Fruit fly (Drosophila melanogaster) whole organism, adult: ENCODE measurements around the gene CG6041.

Experiments used
- CG11617 ChIP-seq: fragments of 200-800 bp; sonication (Bioruptor generic); optimal IDR thresholded peaks from 2 replicates; lab custom pipeline; 2017; ENCODE audit warnings: mild to moderate bottlenecking, missing biosample characterization, missing genetic modification reagents, missing genetic modification characterization
- CG12768 ChIP-seq: fragments of 200-800 bp; sonication (Bioruptor generic); optimal IDR thresholded peaks from 2 replicates; lab custom pipeline; 2017; ENCODE audit warnings: missing biosample characterization, missing genetic modification characterization, mild to moderate bottlenecking, moderate library complexity, missing genetic modification reagents
- CG14711 ChIP-seq: fragments of 200-800 bp; sonication (Bioruptor generic); optimal IDR thresholded peaks from 2 replicates; lab custom pipeline; 2018; ENCODE audit warnings: missing biosample characterization, mild to moderate bottlenecking, missing genetic modification characterization, moderate library complexity
- CG1620 ChIP-seq: fragments of 200-800 bp; sonication (Bioruptor generic); optimal IDR thresholded peaks from 2 replicates; lab custom pipeline; 2016; ENCODE audit warnings: missing biosample characterization, missing genetic modification characterization
- CG33017 ChIP-seq: fragments of 200-800 bp; sonication (Bioruptor generic); optimal IDR thresholded peaks from 2 replicates; lab custom pipeline; 2018; ENCODE audit warnings: missing biosample characterization, mild to moderate bottlenecking, missing genetic modification characterization, moderate library complexity
- CG5204 ChIP-seq: fragments of 200-800 bp; sonication (Bioruptor generic); optimal IDR thresholded peaks from 2 replicates; lab custom pipeline; 2016; ENCODE audit warnings: missing biosample characterization, missing genetic modification characterization
- CG7045 ChIP-seq: fragments of 200-800 bp; sonication (Bioruptor generic); optimal IDR thresholded peaks from 2 replicates; lab custom pipeline; 2017; ENCODE audit warnings: missing biosample characterization, mild to moderate bottlenecking, missing genetic modification characterization
- CG7101 ChIP-seq: fragments of 200-800 bp; sonication (Bioruptor generic); optimal IDR thresholded peaks from 2 replicates; lab custom pipeline; 2018; ENCODE audit warnings: missing biosample characterization, mild to moderate bottlenecking, missing genetic modification characterization, moderate library complexity
- Clk ChIP-seq: fragments of 200-800 bp; sonication (Bioruptor generic); optimal IDR thresholded peaks from 2 replicates; lab custom pipeline; 2017; ENCODE audit warnings: missing biosample characterization, missing genetic modification characterization
- Crg-1 ChIP-seq: fragments of 200-800 bp; sonication (Bioruptor generic); optimal IDR thresholded peaks from 2 replicates; lab custom pipeline; 2016; ENCODE audit warnings: missing biosample characterization, missing genetic modification characterization
- Hr96 ChIP-seq: fragments of 200-800 bp; sonication (Bioruptor generic); optimal IDR thresholded peaks from 2 replicates; lab custom pipeline; 2016; ENCODE audit warnings: missing biosample characterization, missing genetic modification characterization
- Mnt ChIP-seq: fragments of 200-800 bp; sonication (Bioruptor generic); optimal IDR thresholded peaks from 2 replicates; lab custom pipeline; 2016; ENCODE audit warnings: missing biosample characterization, mild to moderate bottlenecking, missing genetic modification characterization
- bab1 ChIP-seq: fragments of 200-800 bp; sonication (Bioruptor generic); optimal IDR thresholded peaks from 3 replicates; lab custom pipeline; 2019; ENCODE audit warnings: missing biosample characterization, mild to moderate bottlenecking, missing genetic modification characterization, moderate library complexity
- cic ChIP-seq: fragments of 200-800 bp; sonication (Bioruptor generic); optimal IDR thresholded peaks from 2 replicates; lab custom pipeline; 2017; ENCODE audit warnings: missing biosample characterization, mild to moderate bottlenecking, missing genetic modification characterization, moderate library complexity
- cnc ChIP-seq, 2 experiments: fragments of >200 bp; optimal IDR thresholded peaks; 2 replicates each; lab custom pipeline; 2017
- kay ChIP-seq: fragments of 200-800 bp; sonication (Bioruptor generic); peaks from one replicate; lab custom pipeline; 2016; ENCODE audit warnings: missing biosample characterization, missing genetic modification characterization, borderline replicate concordance
- ovo ChIP-seq: fragments of 200-800 bp; sonication (Bioruptor generic); optimal IDR thresholded peaks from 2 replicates; lab custom pipeline; 2016; ENCODE audit warnings: missing biosample characterization, missing genetic modification characterization
- pad ChIP-seq: fragments of 200-800 bp; sonication (Bioruptor generic); optimal IDR thresholded peaks from 3 replicates; lab custom pipeline; 2017; ENCODE audit warnings: missing biosample characterization, missing genetic modification characterization, mild to moderate bottlenecking, moderate library complexity, missing genetic modification reagents
- tj ChIP-seq: fragments of 200-800 bp; sonication (Bioruptor generic); optimal IDR thresholded peaks from 3 replicates; lab custom pipeline; 2017; ENCODE audit warnings: missing biosample characterization, mild to moderate bottlenecking, missing genetic modification characterization, moderate library complexity
- toe ChIP-seq: fragments of 200-800 bp; sonication (Bioruptor generic); optimal IDR thresholded peaks from 2 replicates; lab custom pipeline; 2016; ENCODE audit warnings: missing biosample characterization, missing genetic modification characterization

Gene CG6041

dm6 chrX:5915752-5916493 lies 32.0 kb upstream of the CG6041 start:
- peak; percentile 83 for TF ChIP-seq bab1 (GFP tag; lab: Kevin White, UChicago)
- peak; percentile 6 for TF ChIP-seq cic
- TF ChIP-seq CG14711 (tag; lab: Kevin White, UChicago) = peak; percentile 40
- no peak for TF ChIP-seq tj (GFP tag; lab: Kevin White, UChicago)
- no peak for TF ChIP-seq Crg-1 (GFP tag; lab: Kevin White, UChicago)
- no peak for TF ChIP-seq pad (GFP tag; lab: Kevin White, UChicago)
- no peak for TF ChIP-seq Clk
- peak; percentile 88 for TF ChIP-seq Mnt (GFP tag; lab: Kevin White, UChicago)

dm6 chrX:5916494-5917309 lies 31.3 kb upstream of the CG6041 start, which contains the start of the genes Shmt and CG3726:
TSS of gene Shmt (minus strand) at chrX:5916797.
TSS of gene CG3726 (plus strand) at chrX:5917097.
- TF ChIP-seq CG33017 = no peak
- TF ChIP-seq tj (GFP tag; lab: Kevin White, UChicago) = no peak
- no peak for TF ChIP-seq CG14711 (tag; lab: Kevin White, UChicago)
- peak; percentile 40 for TF ChIP-seq CG1620 (GFP tag; lab: Kevin White, UChicago)
- TF ChIP-seq CG7045 (GFP tag; lab: Kevin White, UChicago) = no peak
- TF ChIP-seq cic = peak; percentile 23
- peak; percentile 20 for TF ChIP-seq pad (GFP tag; lab: Kevin White, UChicago)
- TF ChIP-seq Clk = no peak
- TF ChIP-seq kay (GFP tag; lab: Kevin White, UChicago) = no peak
- TF ChIP-seq Mnt (GFP tag; lab: Kevin White, UChicago) = peak; percentile 21
- no peak for TF ChIP-seq toe
- no peak for TF ChIP-seq cnc (optimal IDR thresholded peaks at IDR 0.05; lab: Kevin White, UChicago)
- TF ChIP-seq CG7101 (tag; lab: Kevin White, UChicago) = peak; percentile 47
- no peak for TF ChIP-seq ovo (GFP tag; lab: Kevin White, UChicago)
- no peak for TF ChIP-seq CG12768 (GFP tag; lab: Kevin White, UChicago)
- TF ChIP-seq Crg-1 (GFP tag; lab: Kevin White, UChicago) = peak; percentile 56
- no peak for TF ChIP-seq CG11617 (GFP tag; lab: Kevin White, UChicago)
- peak; percentile 52 for TF ChIP-seq bab1 (GFP tag; lab: Kevin White, UChicago)
- TF ChIP-seq Hr96 (GFP tag; lab: Kevin White, UChicago) = no peak
- no peak for TF ChIP-seq CG5204 (GFP tag; lab: Kevin White, UChicago)

dm6 chrX:5917310-5917988 lies 30.5 kb upstream of the CG6041 start:
- TF ChIP-seq CG1620 (GFP tag; lab: Kevin White, UChicago) (no peak), pad (GFP tag; lab: Kevin White, UChicago) (no peak), CG33017 (no peak), CG5204 (GFP tag; lab: Kevin White, UChicago) (no peak), Mnt (GFP tag; lab: Kevin White, UChicago) (no peak), tj (GFP tag; lab: Kevin White, UChicago) (peak; percentile 91), CG12768 (GFP tag; lab: Kevin White, UChicago) (no peak)

dm6 chrX:5918499-5919126 lies 29.3 kb upstream of the CG6041 start:
- TF ChIP-seq CG7045 (GFP tag; lab: Kevin White, UChicago) (peak; percentile 92), Clk (peak; percentile 81), CG12768 (GFP tag; lab: Kevin White, UChicago) (peak; percentile 96), toe (peak; percentile 88), CG11617 (GFP tag; lab: Kevin White, UChicago) (peak; percentile 94), Mnt (GFP tag; lab: Kevin White, UChicago) (peak; percentile 94), cic (peak; percentile 90), Hr96 (GFP tag; lab: Kevin White, UChicago) (peak; percentile 97), pad (GFP tag; lab: Kevin White, UChicago) (peak; percentile 94), Crg-1 (GFP tag; lab: Kevin White, UChicago) (peak; percentile 98), CG33017 (peak; percentile 96), kay (GFP tag; lab: Kevin White, UChicago) (peak; percentile 96), cnc (optimal IDR thresholded peaks at IDR 0.05; lab: Kevin White, UChicago) (no peak), CG5204 (GFP tag; lab: Kevin White, UChicago) (peak; percentile 88), ovo (GFP tag; lab: Kevin White, UChicago) (peak; percentile 38), tj (GFP tag; lab: Kevin White, UChicago) (peak; percentile 81), CG7101 (tag; lab: Kevin White, UChicago) (peak; percentile 99), CG1620 (GFP tag; lab: Kevin White, UChicago) (peak; percentile 94), bab1 (GFP tag; lab: Kevin White, UChicago) (peak; percentile 91), CG14711 (tag; lab: Kevin White, UChicago) (peak; percentile 96)
